Fruit fly (Drosophila melanogaster): ENCODE data around the gene CG4907.

The CG4907 gene

DNA sequence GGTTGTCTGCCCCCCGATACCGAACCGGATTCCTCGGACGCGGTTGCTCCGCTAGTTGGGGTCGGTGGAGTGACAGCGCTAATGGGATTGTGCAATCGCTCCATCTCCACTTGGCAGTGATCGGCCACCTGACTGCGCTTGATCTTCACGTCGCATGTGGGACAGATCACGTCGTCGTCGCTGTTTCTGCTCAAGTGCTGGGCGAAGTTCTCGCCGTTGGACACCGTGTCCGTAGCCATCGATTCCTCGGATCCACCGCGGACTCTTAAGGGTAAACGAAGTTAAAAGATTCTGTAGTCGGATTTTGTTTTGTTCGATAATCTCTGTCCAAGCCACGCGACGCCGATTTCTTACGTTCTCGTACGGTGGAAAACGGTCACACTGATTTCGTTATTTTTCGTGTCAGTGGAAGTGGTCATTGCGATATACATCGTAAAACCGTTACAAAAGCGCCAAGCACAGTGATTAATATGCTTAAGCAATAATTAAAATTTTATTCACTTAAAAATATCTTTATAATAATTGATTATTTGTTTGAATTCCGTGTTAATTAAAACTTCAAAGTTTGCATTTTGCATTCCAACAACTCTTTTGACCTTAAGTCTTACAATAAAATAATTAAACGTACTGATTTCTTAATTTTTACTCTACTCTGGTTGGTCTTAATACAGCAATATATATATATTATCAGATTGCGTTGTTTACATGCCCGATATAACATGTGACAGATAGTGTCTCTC lies 15.6 kb upstream of the CG4907 start, which contains the start of gene RNF220 (continued):
- TF ChIP-seq CG10267 (tag; optimal IDR thresholded peaks at IDR 0.05) (no peak), CG13424 (tag; optimal IDR thresholded peaks at IDR 0.05) (no peak), CG2129 (GFP tag; IDR thresholded peaks at IDR 0.05; ENCODE audit: partially characterized antibody) (peak; percentile 11), CG33213 (GFP tag; optimal IDR thresholded peaks at IDR 0.05) (no peak), CG2678 (tag; optimal IDR thresholded peaks at IDR 0.05) (peak; percentile 35), CG12236 (GFP tag; optimal IDR thresholded peaks at IDR 0.05) (no peak), btn (GFP tag; optimal IDR thresholded peaks at IDR 0.05) (no peak), Hmr (GFP tag; optimal IDR thresholded peaks at IDR 0.05) (no peak), corto (GFP tag; optimal IDR thresholded peaks at IDR 0.05) (no peak), run (tag; optimal IDR thresholded peaks at IDR 0.05) (no peak), repo (GFP tag; optimal IDR thresholded peaks at IDR 0.05) (no peak), CG2116 (GFP tag; optimal IDR thresholded peaks at IDR 0.05) (peak; percentile 46), CG1603 (tag; optimal IDR thresholded peaks at IDR 0.05) (peak; percentile 41), CG42726 (GFP tag; IDR thresholded peaks at IDR 0.05; ENCODE audit: partially characterized antibody) (peak; percentile 68), ind (GFP tag; optimal IDR thresholded peaks at IDR 0.05) (no peak), CG6254 (GFP tag; optimal IDR thresholded peaks at IDR 0.05) (no peak), CG10462 (GFP tag; optimal IDR thresholded peaks at IDR 0.05) (no peak), Lhr (GFP tag; optimal IDR thresholded peaks at IDR 0.05) (peak; percentile 2), lola (GFP tag; optimal IDR thresholded peaks at IDR 0.05) (peak in 1 of 3 experiments; percentile 16), unpg (GFP tag; optimal IDR thresholded peaks at IDR 0.05) (no peak), ato (GFP tag; IDR thresholded peaks at IDR 0.05; ENCODE audit: partially characterized antibody) (peak; percentile 47), bab2 (GFP tag; optimal IDR thresholded peaks at IDR 0.05) (no peak), Sin3A (optimal IDR thresholded peaks at IDR 0.05) (peak; percentile 31), pan (optimal IDR thresholded peaks at IDR 0.05) (no peak), pan (GFP tag; optimal IDR thresholded peaks at IDR 0.05 in 1 of 2, IDR thresholded peaks at IDR 0.05 in 1 of 2) (no peak), zfh2 (GFP tag; optimal IDR thresholded peaks at IDR 0.05) (no peak), CG17385 (GFP tag; optimal IDR thresholded peaks at IDR 0.05) (peak; percentile 12), Dbx (GFP tag; IDR thresholded peaks at IDR 0.05) (peak; percentile 20; the same call in 1 of the 3 replicates), hbn (GFP tag; IDR thresholded peaks at IDR 0.05; ENCODE audit: partially characterized antibody) (peak; percentile 60), Max (GFP tag; optimal IDR thresholded peaks at IDR 0.05) (no peak), nmo (GFP tag; optimal IDR thresholded peaks at IDR 0.05) (peak; percentile 45), Fer2 (tag; optimal IDR thresholded peaks at IDR 0.05) (no peak), CG12942 (GFP tag; optimal IDR thresholded peaks at IDR 0.05) (no peak), Xrp1 (GFP tag; IDR thresholded peaks at IDR 0.05) (no peak), CG13775 (GFP tag; optimal IDR thresholded peaks at IDR 0.05) (peak; percentile 32), CG10543 (GFP tag; optimal IDR thresholded peaks at IDR 0.05) (no peak), CG11093 (GFP tag; IDR thresholded peaks at IDR 0.05) (no peak), CG6272 (GFP tag; IDR thresholded peaks at IDR 0.05) (peak; percentile 24; the same call in 1 of the 2 replicates), Dll (GFP tag; IDR thresholded peaks at IDR 0.05; ENCODE audit: partially characterized antibody) (peak; percentile 77), CG9797 (GFP tag; optimal IDR thresholded peaks at IDR 0.05) (peak; percentile 59), CTCF (GFP tag; optimal IDR thresholded peaks at IDR 0.05) (peak; percentile 38), grau (tag; optimal IDR thresholded peaks at IDR 0.05) (peak; percentile 33), dm (GFP tag; optimal IDR thresholded peaks at IDR 0.05) (peak; percentile 30), CG8290 (GFP tag; optimal IDR thresholded peaks at IDR 0.05) (no peak), CG8290 (tag; optimal IDR thresholded peaks at IDR 0.05) (peak in 1 of 2 experiments; percentile 1), Abd-B (GFP tag; optimal IDR thresholded peaks at IDR 0.05) (no peak), Ravus (GFP tag; IDR thresholded peaks at IDR 0.05) (no peak), Aef1 (GFP tag; IDR thresholded peaks at IDR 0.05) (no peak), gcm2 (GFP tag; optimal IDR thresholded peaks at IDR 0.05) (no peak), B-H1 (GFP tag; IDR thresholded peaks at IDR 0.05) (no peak)

All from whole organism, embryonic.